Worm (Caenorhabditis elegans) whole organism, L1 larva: ENCODE results near the gene F20G2.6.

Source experiments
- C04F5.9 ChIP-seq: sonication (generic microtip); optimal IDR thresholded peaks from 2 replicates; lab custom pipeline; 2016; ENCODE audit warnings: missing genetic modification characterization, missing compliant biosample characterization
- F16B12.6 ChIP-seq: fragments of 150-350 bp; optimal IDR thresholded peaks from 2 replicates; lab custom pipeline; 2014; ENCODE audit warnings: missing biosample characterization, missing genetic modification characterization
- Y116A8C.19 ChIP-seq: sonication (generic microtip); optimal IDR thresholded peaks from 2 replicates; lab custom pipeline; 2016; ENCODE audit warnings: missing compliant biosample characterization, missing genetic modification characterization, borderline replicate concordance
- alr-1 ChIP-seq: fragments of 200-800 bp; sonication (Bioruptor generic); optimal IDR thresholded peaks from 2 replicates; lab custom pipeline; 2018; ENCODE audit warnings: borderline replicate concordance, mild to moderate bottlenecking, missing genetic modification characterization, missing compliant biosample characterization
- ceh-8 ChIP-seq: fragments of 200-800 bp; sonication (Bioruptor generic); optimal IDR thresholded peaks from 2 replicates; lab custom pipeline; 2018; ENCODE audit warnings: mild to moderate bottlenecking, missing genetic modification characterization, moderate library complexity, missing compliant biosample characterization
- ceh-82 ChIP-seq, 3 experiments: fragments of 150-350 bp in 1 of 3; sonication (generic microtip) in 2 of 3; optimal IDR thresholded peaks; 2 replicates each; lab custom pipeline; 2014 to 2017; ENCODE audit warnings: missing biosample characterization in 3 of 3, missing genetic modification characterization in 3 of 3
- ceh-88 ChIP-seq: fragments of 200-800 bp; sonication (Bioruptor generic); IDR thresholded peaks from 2 replicates; pipeline ENCODE4 v1.3.6; 2022; ENCODE audit warnings: missing genetic modification characterization, missing compliant biosample characterization
- ceh-90 ChIP-seq: sonication (generic microtip); optimal IDR thresholded peaks from 2 replicates; lab custom pipeline; 2016; ENCODE audit warnings: missing genetic modification characterization, missing compliant biosample characterization
- efl-1 ChIP-seq, 4 experiments: fragments of 150-350 bp; optimal IDR thresholded peaks in 3 of 4; peaks in 1 of 4; 1 replicate in 1 of 4; 2 replicates in 3 of 4; lab custom pipeline; 2014; ENCODE audit warnings: missing biosample characterization in 2 of 4, missing genetic modification characterization in 2 of 4, missing genetic modification reagents in 2 of 4
- efl-3 ChIP-seq: fragments of 200-800 bp; sonication (Bioruptor generic); optimal IDR thresholded peaks from 2 replicates; lab custom pipeline; 2018; ENCODE audit warnings: mild to moderate bottlenecking, missing genetic modification characterization, missing compliant biosample characterization
- egl-27 ChIP-seq, 2 experiments: fragments of 150-350 bp in 1 of 2; sonication (generic microtip); optimal IDR thresholded peaks; 3 replicates each; lab custom pipeline; 2017 to 2018; ENCODE audit warnings: missing biosample characterization in 2 of 2, missing genetic modification characterization in 2 of 2, missing genetic modification reagents in 2 of 2
- elt-2 ChIP-seq: sonication (generic microtip); optimal IDR thresholded peaks from 2 replicates; lab custom pipeline; 2016; ENCODE audit warnings: missing genetic modification characterization, mild to moderate bottlenecking, inconsistent platforms, missing compliant biosample characterization, missing genetic modification reagents
- elt-3 ChIP-seq, 6 experiments: fragments of 150-350 bp in 1 of 6; sonication (generic microtip); optimal IDR thresholded peaks; 2 replicates each; lab custom pipeline; 2017 to 2018; ENCODE audit warnings: missing biosample characterization in 6 of 6, missing genetic modification characterization in 6 of 6, inconsistent platforms in 1 of 6
- fos-1 ChIP-seq: fragments of 150-350 bp; optimal IDR thresholded peaks from 2 replicates; lab custom pipeline; 2014; ENCODE audit warnings: missing biosample characterization, missing genetic modification characterization
- hlh-17 ChIP-seq: fragments of 200-800 bp; sonication (Bioruptor generic); optimal IDR thresholded peaks from 2 replicates; lab custom pipeline; 2018; ENCODE audit warnings: missing genetic modification characterization, mild to moderate bottlenecking, missing compliant biosample characterization, moderate library complexity, borderline replicate concordance
- hpl-2 ChIP-seq: fragments of 150-350 bp; optimal IDR thresholded peaks from 2 replicates; lab custom pipeline; 2014; ENCODE audit warnings: missing biosample characterization, missing genetic modification reagents, missing genetic modification characterization
- irx-1 ChIP-seq: sonication (generic microtip); optimal IDR thresholded peaks from 2 replicates; lab custom pipeline; 2016; ENCODE audit warnings: missing genetic modification characterization, missing compliant biosample characterization
- mep-1 ChIP-seq: fragments of 150-350 bp; optimal IDR thresholded peaks from 2 replicates; lab custom pipeline; 2014; ENCODE audit warnings: missing biosample characterization, missing genetic modification characterization
- nhr-20 ChIP-seq: sonication (generic microtip); optimal IDR thresholded peaks from 2 replicates; lab custom pipeline; 2016; ENCODE audit warnings: mild to moderate bottlenecking, missing genetic modification characterization, missing compliant biosample characterization
- nhr-85 ChIP-seq: sonication (generic microtip); peaks from one replicate; lab custom pipeline; 2016; ENCODE audit warnings: missing genetic modification characterization, inconsistent platforms, missing compliant biosample characterization
- pax-3 ChIP-seq: fragments of 200-800 bp; sonication (Bioruptor generic); optimal IDR thresholded peaks from 2 replicates; lab custom pipeline; 2018; ENCODE audit warnings: mild to moderate bottlenecking, missing genetic modification characterization, moderate library complexity, missing compliant biosample characterization
- snpc-4 ChIP-seq: fragments of 150-350 bp; optimal IDR thresholded peaks from 2 replicates; lab custom pipeline; 2014; ENCODE audit warnings: missing biosample characterization, missing genetic modification characterization
- sox-4 ChIP-seq: sonication (generic microtip); optimal IDR thresholded peaks from 2 replicates; lab custom pipeline; 2016; ENCODE audit warnings: missing genetic modification characterization, missing compliant biosample characterization
- swsn-7 ChIP-seq: sonication (generic microtip); optimal IDR thresholded peaks from 2 replicates; lab custom pipeline; 2016; ENCODE audit warnings: missing genetic modification characterization, missing compliant biosample characterization
- tbx-2 ChIP-seq: sonication (generic microtip); optimal IDR thresholded peaks from 2 replicates; lab custom pipeline; 2016; ENCODE audit warnings: missing genetic modification characterization, missing compliant biosample characterization
- tlp-1 ChIP-seq: fragments of 150-350 bp; optimal IDR thresholded peaks from 2 replicates; lab custom pipeline; 2014; ENCODE audit warnings: missing biosample characterization, missing genetic modification characterization
- unc-30 ChIP-seq: sonication (generic microtip); optimal IDR thresholded peaks from 2 replicates; lab custom pipeline; 2017; ENCODE audit warnings: missing biosample characterization, missing genetic modification characterization
- unc-98 ChIP-seq: fragments of 200-800 bp; sonication (Bioruptor generic); IDR thresholded peaks from 2 replicates; pipeline ENCODE4 v1.3.6; 2022; ENCODE audit warnings: missing genetic modification characterization, missing compliant biosample characterization
- ztf-4 ChIP-seq: fragments of 150-350 bp; optimal IDR thresholded peaks from 2 replicates; lab custom pipeline; 2014; ENCODE audit warnings: missing biosample characterization, missing genetic modification characterization

The F20G2.6 gene

ce11 chrV:13736147-13736546 is 26.7 kb upstream of the F20G2.6 start, which contains the start of gene F35E12.6:
TSS of gene F35E12.6 (minus strand) at chrV:13736247.
- TF ChIP-seq mep-1 (tag; lab: Kevin White, UChicago) (no peak), elt-2 (tag; lab: Kevin White, UChicago) (peak; percentile 37)

DNA sequence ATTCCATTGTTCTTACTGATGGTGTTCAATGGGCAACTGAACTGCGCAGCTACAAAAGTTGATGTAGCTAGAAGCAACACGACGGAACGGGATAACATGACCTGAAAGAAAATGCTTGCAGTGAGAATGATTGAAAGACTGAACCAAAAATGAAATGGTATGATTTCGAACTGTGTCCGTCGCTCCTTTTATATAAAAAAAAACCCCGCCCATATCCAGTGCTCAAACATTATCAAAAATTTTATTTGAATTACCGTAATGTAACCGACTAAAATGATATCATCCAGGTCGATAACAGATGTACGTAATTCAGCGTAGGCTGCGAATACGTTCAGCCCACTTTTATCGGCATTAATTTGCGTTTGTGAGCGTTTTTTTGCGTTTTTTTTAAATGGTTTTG is 24.5 kb upstream of the F20G2.6 start, which contains the start of gene irg-5:
TSS of gene irg-5 (minus strand) at position 101 of the 400 bp plus-strand sequence.
- TF ChIP-seq tlp-1 (tag; lab: Kevin White, UChicago) (no peak), sox-4 (tag; lab: Kevin White, UChicago) (no peak), ceh-88 (GFP tag; lab: Robert Waterston, UW) (no peak)

- TF ChIP-seq nhr-20 (tag; lab: Kevin White, UChicago), result peak; percentile 21
- TF ChIP-seq irx-1 (tag; lab: Kevin White, UChicago), result no peak
- TF ChIP-seq efl-1 (optimal IDR thresholded peaks at IDR 0.05; lab: Kevin White, UChicago), result no peak
- peak in 1 of 2 experiments; percentile 3 for TF ChIP-seq efl-1 (GFP tag; optimal IDR thresholded peaks at IDR 0.05 in 1 of 2; lab: Kevin White, UChicago)
- TF ChIP-seq pax-3 (tag; lab: Kevin White, UChicago), result peak; percentile 3
- TF ChIP-seq elt-2 (tag; lab: Kevin White, UChicago), result peak; percentile 67
These were observed 23.0 kb upstream of the F20G2.6 start for ce11 chrV:13739901-13740300.

- peak; percentile 78 for TF ChIP-seq elt-2 (tag; lab: Kevin White, UChicago)
- no peak for TF ChIP-seq unc-98 (GFP tag; lab: Robert Waterston, UW)
- TF ChIP-seq ceh-82 (tag; optimal IDR thresholded peaks at IDR 0.05; lab: Kevin White, UChicago), result no peak
- no peak for TF ChIP-seq snpc-4
- no peak for TF ChIP-seq hpl-2 (GFP tag; lab: Kevin White, UChicago)
- TF ChIP-seq ceh-90 (tag; lab: Kevin White, UChicago), result no peak
- no peak for TF ChIP-seq efl-3
- no peak for TF ChIP-seq F16B12.6
- TF ChIP-seq pax-3 (tag; lab: Kevin White, UChicago), result peak; percentile 55
- no peak for TF ChIP-seq elt-3 (tag; optimal IDR thresholded peaks at IDR 0.05; lab: Kevin White, UChicago)
- no peak for TF ChIP-seq unc-30 (tag; lab: Kevin White, UChicago)
- TF ChIP-seq, all 84 proteins: peak for 2
These were observed 18.0 kb upstream of the F20G2.6 start, which contains the start of gene F35E12.9 for ce11 chrV:13744901-13745300. TSS of gene F35E12.9 (minus strand) at chrV:13745127.

ce11 chrV:13748658-13749057 is 14.2 kb upstream of the F20G2.6 start, which contains the start of gene F35E12.10:
TSS of gene F35E12.10 (minus strand) at chrV:13748758.
- no peak for TF ChIP-seq swsn-7 (tag; lab: Kevin White, UChicago)
- TF ChIP-seq ceh-90 (tag; lab: Kevin White, UChicago), result no peak
- no peak for TF ChIP-seq hlh-17 (GFP tag; lab: Kevin White, UChicago)
- no peak for TF ChIP-seq sox-4 (tag; lab: Kevin White, UChicago)
- no peak for TF ChIP-seq C04F5.9
- TF ChIP-seq tbx-2 (tag; lab: Kevin White, UChicago), result no peak
- no peak for TF ChIP-seq fos-1
- no peak for TF ChIP-seq snpc-4
- no peak for TF ChIP-seq alr-1 (tag; lab: Kevin White, UChicago)

DNA sequence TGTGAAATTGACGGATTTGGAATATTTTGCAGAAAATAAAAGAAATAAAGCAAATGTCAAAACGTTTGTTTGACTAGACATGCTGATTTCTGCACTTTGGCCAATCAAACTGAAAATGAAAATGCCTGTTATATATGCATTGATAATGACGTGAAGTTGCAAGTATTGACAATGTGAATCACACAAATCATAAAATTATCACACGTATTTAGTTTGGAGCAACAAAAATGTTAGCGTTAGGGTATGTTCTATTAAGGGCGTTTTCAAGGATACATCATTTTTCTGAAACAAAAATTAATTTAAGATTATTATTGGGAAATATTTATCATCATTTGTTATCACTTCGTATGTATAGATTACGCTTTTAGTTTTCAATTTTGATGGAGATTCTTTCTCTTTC is 11.1 kb upstream of the F20G2.6 start, which contains the start of gene cld-9:
TSS of gene cld-9 (minus strand) at position 81 of the 400 bp plus-strand sequence.
- TF ChIP-seq elt-2 (tag; lab: Kevin White, UChicago), result peak; percentile 41
- TF ChIP-seq ceh-90 (tag; lab: Kevin White, UChicago), result no peak
- TF ChIP-seq ztf-4 (tag; lab: Kevin White, UChicago), result no peak
- TF ChIP-seq, all 84 proteins: peak for 1

DNA sequence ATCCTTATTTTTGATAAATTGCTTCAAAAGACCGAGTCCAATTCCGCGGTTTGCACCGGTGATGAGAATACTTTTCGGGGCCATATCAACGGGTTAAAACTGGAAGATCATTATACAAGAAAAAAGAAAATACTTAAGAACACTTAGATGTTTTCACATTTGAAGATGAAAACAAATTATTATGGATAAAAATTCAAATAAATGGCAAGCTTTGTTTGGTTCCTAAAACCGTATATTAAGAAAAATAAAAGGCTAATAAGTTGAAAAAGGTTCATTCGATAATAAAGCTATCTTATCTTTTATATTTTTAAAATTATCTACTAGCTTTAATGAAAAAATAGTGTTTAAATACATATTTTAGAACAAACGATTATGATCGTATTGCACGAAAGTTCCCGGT is 9.4 kb upstream of the F20G2.6 start, which contains the start of gene F20G2.1:
TSS of gene F20G2.1 (minus strand) at position 101 of the 400 bp plus-strand sequence.
- no peak for TF ChIP-seq pax-3 (tag; lab: Kevin White, UChicago)
- no peak for TF ChIP-seq egl-27 (tag; optimal IDR thresholded peaks at IDR 0.05; lab: Kevin White, UChicago)
- TF ChIP-seq tbx-2 (tag; lab: Kevin White, UChicago), result no peak
- no peak for TF ChIP-seq unc-98 (GFP tag; lab: Robert Waterston, UW)
- TF ChIP-seq ceh-8 (GFP tag; lab: Kevin White, UChicago), result no peak
- TF ChIP-seq nhr-85 (tag; lab: Kevin White, UChicago), result no peak
- no peak for TF ChIP-seq Y116A8C.19 (tag; lab: Kevin White, UChicago)
- TF ChIP-seq swsn-7 (tag; lab: Kevin White, UChicago), result no peak
